Worm (Caenorhabditis elegans) whole organism, young adult: ENCODE data around the gene C34D4.2.

Experiments
- hlh-12 ChIP-seq: sonication (generic microtip); optimal IDR thresholded peaks from 2 replicates; lab custom pipeline; 2016; ENCODE audit warnings: missing genetic modification characterization, missing compliant biosample characterization
- mxl-1 ChIP-seq: sonication (generic microtip); optimal IDR thresholded peaks from 2 replicates; lab custom pipeline; 2016; ENCODE audit warnings: missing genetic modification characterization, missing compliant biosample characterization
- nfya-1 ChIP-seq: sonication (generic microtip); optimal IDR thresholded peaks from 2 replicates; lab custom pipeline; 2017; ENCODE audit warnings: antibody characterized with exemption, missing compliant biosample characterization, missing genetic modification characterization, borderline replicate concordance; ENCODE audit not compliant: insufficient read depth
- nhr-27 ChIP-seq: fragments of 200-800 bp; sonication (Bioruptor generic); optimal IDR thresholded peaks from 2 replicates; lab custom pipeline; 2018; ENCODE audit warnings: mild to moderate bottlenecking, missing genetic modification characterization, moderate library complexity, missing compliant biosample characterization
- snpc-4 ChIP-seq, 5 experiments: fragments of 150-350 bp in 1 of 5; sonication (generic microtip) in 4 of 5; optimal IDR thresholded peaks; 2 replicates each; lab custom pipeline; 2014 to 2018; ENCODE audit warnings: missing genetic modification characterization in 5 of 5, missing biosample characterization in 3 of 5, antibody characterized with exemption in 2 of 5, mild to moderate bottlenecking in 2 of 5, missing compliant biosample characterization in 2 of 5, missing genotype in 2 of 5, moderate library complexity in 2 of 5, missing genetic modification reagents in 1 of 5
- unc-62 ChIP-seq: fragments of 150-350 bp; optimal IDR thresholded peaks from 2 replicates; lab custom pipeline; 2014; ENCODE audit warnings: missing biosample characterization, missing genetic modification reagents, missing genetic modification characterization

DNA sequence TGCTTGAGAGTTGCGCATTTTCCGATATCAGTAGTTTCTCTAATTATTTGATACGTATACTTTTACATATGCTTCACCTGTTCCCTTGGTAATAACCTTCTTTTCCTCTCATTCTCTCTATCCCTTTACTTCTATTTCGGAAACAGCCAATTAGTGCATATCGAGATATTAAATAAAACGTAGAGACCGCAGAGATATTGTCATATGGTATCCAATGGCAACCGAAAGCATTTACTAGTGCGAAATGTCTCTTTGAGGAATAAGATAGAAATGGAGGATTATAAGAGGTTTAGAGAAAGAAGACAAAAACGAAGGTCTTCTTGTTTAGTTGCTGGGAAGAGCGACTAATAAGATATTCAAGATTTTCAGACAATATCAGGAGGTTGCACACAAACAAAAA is 1.9 kb downstream of the C34D4.2 start, which contains the start of gene maph-9:
- TF ChIP-seq unc-62 (GFP tag; lab: Kevin White, UChicago) (no peak), nfya-1 (tag; lab: Kevin White, UChicago) (no peak), snpc-4 (GFP tag; optimal IDR thresholded peaks at IDR 0.05; lab: Kevin White, UChicago) (no peak), snpc-4 (tag; optimal IDR thresholded peaks at IDR 0.05; lab: Kevin White, UChicago) (no peak), hlh-12 (tag; lab: Kevin White, UChicago) (no peak), mxl-1 (no peak), nhr-27 (no peak)
